Fruit fly (Drosophila melanogaster): ENCODE data around the gene Ccdc39.

Gene Ccdc39

DNA sequence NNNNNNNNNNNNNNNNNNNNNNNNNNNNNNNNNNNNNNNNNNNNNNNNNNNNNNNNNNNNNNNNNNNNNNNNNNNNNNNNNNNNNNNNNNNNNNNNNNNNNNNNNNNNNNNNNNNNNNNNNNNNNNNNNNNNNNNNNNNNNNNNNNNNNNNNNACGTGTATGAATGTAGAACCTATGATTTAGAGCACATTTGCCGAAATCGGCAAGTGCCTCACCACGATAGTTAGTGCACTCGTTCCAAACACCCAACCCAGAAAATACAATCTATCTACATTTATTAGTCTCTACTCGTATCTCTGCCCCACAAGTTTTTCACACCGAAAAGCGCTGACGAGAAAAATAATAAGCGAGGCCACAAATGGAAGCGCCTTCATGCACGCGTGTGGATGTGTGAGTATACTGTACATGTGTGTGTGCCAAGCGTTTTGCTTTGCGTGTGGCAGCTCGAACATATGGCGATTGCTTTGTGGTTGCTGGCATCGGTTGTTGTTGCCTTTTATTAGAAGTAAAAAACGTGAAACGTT is 19.7 kb upstream of the Ccdc39 start (continued):
- TF ChIP-seq CG18476 (GFP tag; optimal IDR thresholded peaks at IDR 0.05): no peak
- no peak for TF ChIP-seq dan (GFP tag; IDR thresholded peaks at IDR 0.05)
- no peak for TF ChIP-seq Elba2 (GFP tag; optimal IDR thresholded peaks at IDR 0.05)
- TF ChIP-seq disco-r (GFP tag; optimal IDR thresholded peaks at IDR 0.05): no peak
- TF ChIP-seq Lhr (GFP tag; optimal IDR thresholded peaks at IDR 0.05): no peak
- TF ChIP-seq bsh (GFP tag; optimal IDR thresholded peaks at IDR 0.05): peak in 1 of 2 experiments; percentile 12
- TF ChIP-seq CG10462 (GFP tag; optimal IDR thresholded peaks at IDR 0.05): no peak
- TF ChIP-seq CG2678 (tag; optimal IDR thresholded peaks at IDR 0.05): peak; percentile 40
- TF ChIP-seq peb (GFP tag; IDR thresholded peaks at IDR 0.05): 0 out of 2 replicates have a peak, but pooled peaks have one; percentile 5
- TF ChIP-seq mirr (GFP tag; optimal IDR thresholded peaks at IDR 0.05): peak; percentile 51
- no peak for TF ChIP-seq CG9797 (GFP tag; optimal IDR thresholded peaks at IDR 0.05)
- TF ChIP-seq wor (GFP tag; IDR thresholded peaks at IDR 0.05): no peak
- peak; percentile 3 for TF ChIP-seq CG10543 (GFP tag; optimal IDR thresholded peaks at IDR 0.05)
- TF ChIP-seq Ravus (GFP tag; IDR thresholded peaks at IDR 0.05): no peak
- peak; percentile 14 for TF ChIP-seq slbo (GFP tag; IDR thresholded peaks at IDR 0.05)
- TF ChIP-seq CG2875 (GFP tag; optimal IDR thresholded peaks at IDR 0.05): no peak
- no peak for TF ChIP-seq ase (GFP tag; IDR thresholded peaks at IDR 0.05)
- no peak for TF ChIP-seq CG1024 (GFP tag; IDR thresholded peaks at IDR 0.05)
- no peak for TF ChIP-seq nau (GFP tag; optimal IDR thresholded peaks at IDR 0.05)
- no peak for TF ChIP-seq BtbVII (GFP tag; optimal IDR thresholded peaks at IDR 0.05)
- no peak for TF ChIP-seq D19A (tag; optimal IDR thresholded peaks at IDR 0.05)
- no peak for TF ChIP-seq hbn (GFP tag; IDR thresholded peaks at IDR 0.05; ENCODE audit: partially characterized antibody)
- peak; percentile 60 for TF ChIP-seq Vsx1 (GFP tag; optimal IDR thresholded peaks at IDR 0.05)
- no peak for TF ChIP-seq gsb (GFP tag; IDR thresholded peaks at IDR 0.05)
- TF ChIP-seq CG7928 (GFP tag; optimal IDR thresholded peaks at IDR 0.05): no peak
- no peak for TF ChIP-seq HLHmδ (GFP tag; optimal IDR thresholded peaks at IDR 0.05)
- no peak for TF ChIP-seq pzg (GFP tag; optimal IDR thresholded peaks at IDR 0.05)
- TF ChIP-seq Med (GFP tag): peak; percentile 80
- no peak for TF ChIP-seq CG11085 (GFP tag; IDR thresholded peaks at IDR 0.05)
- TF ChIP-seq btn (GFP tag; optimal IDR thresholded peaks at IDR 0.05): no peak
- TF ChIP-seq CG8765 (GFP tag; IDR thresholded peaks at IDR 0.05): no peak
- TF ChIP-seq chn (GFP tag; optimal IDR thresholded peaks at IDR 0.05): no peak
- no peak for TF ChIP-seq CG6654 (GFP tag; optimal IDR thresholded peaks at IDR 0.05)
- peak; percentile 24; the same call in 1 of the 3 replicates for TF ChIP-seq dysf (GFP tag; IDR thresholded peaks at IDR 0.05)
- no peak for TF ChIP-seq bigmax (GFP tag; optimal IDR thresholded peaks at IDR 0.05)
- no peak for TF ChIP-seq stwl (tag; optimal IDR thresholded peaks at IDR 0.05)
- TF ChIP-seq CG11695 (GFP tag; IDR thresholded peaks at IDR 0.05): no peak
- TF ChIP-seq ftz-f1 (GFP tag; optimal IDR thresholded peaks at IDR 0.05): peak; percentile 68
- TF ChIP-seq jumu (GFP tag; optimal IDR thresholded peaks at IDR 0.05): no peak
- TF ChIP-seq CG11398 (GFP tag; optimal IDR thresholded peaks at IDR 0.05): no peak
- TF ChIP-seq CG31441 (GFP tag; IDR thresholded peaks at IDR 0.05): no peak
- TF ChIP-seq CG33213 (GFP tag; optimal IDR thresholded peaks at IDR 0.05): no peak
- TF ChIP-seq Camta (GFP tag; optimal IDR thresholded peaks at IDR 0.05): no peak
- TF ChIP-seq Hr3 (GFP tag; optimal IDR thresholded peaks at IDR 0.05): no peak
- TF ChIP-seq MTF-1 (GFP tag; optimal IDR thresholded peaks at IDR 0.05; ENCODE audit: borderline replicate concordance): no peak
- TF ChIP-seq klu (GFP tag; IDR thresholded peaks at IDR 0.05): no peak
- no peak for TF ChIP-seq CG18011 (GFP tag; optimal IDR thresholded peaks at IDR 0.05)
- peak; percentile 34 for TF ChIP-seq CG2120 (GFP tag; optimal IDR thresholded peaks at IDR 0.05)
- no peak for TF ChIP-seq scrt (GFP tag; optimal IDR thresholded peaks at IDR 0.05)
- TF ChIP-seq tll (GFP tag; optimal IDR thresholded peaks at IDR 0.05): no peak
- TF ChIP-seq chm (GFP tag; IDR thresholded peaks at IDR 0.05): 0 out of 2 replicates have a peak, but pooled peaks have one; percentile 28
